Worm (Caenorhabditis elegans) whole organism, L4 larva: ENCODE data around the gene fbxa-81.

ENCODE experiments used
- ZK546.5 ChIP-seq, 2 experiments: sonication (generic microtip); optimal IDR thresholded peaks; 2 replicates each; lab custom pipeline; 2017; ENCODE audit warnings: missing biosample characterization in 2 of 2, missing genetic modification characterization in 2 of 2
- dve-1 ChIP-seq: sonication (generic microtip); optimal IDR thresholded peaks from 2 replicates; lab custom pipeline; 2017; ENCODE audit warnings: antibody characterized with exemption, mild to moderate bottlenecking, missing genetic modification characterization, missing compliant biosample characterization; ENCODE audit not compliant: insufficient read depth
- nhr-28 ChIP-seq: fragments of 150-350 bp; optimal IDR thresholded peaks from 2 replicates; lab custom pipeline; 2014; ENCODE audit warnings: missing biosample characterization, missing genetic modification characterization
- nhr-41 ChIP-seq: fragments of 200-800 bp; sonication (Bioruptor generic); IDR thresholded peaks from 2 replicates; pipeline ENCODE4 v1.3.6; 2022; ENCODE audit warnings: missing genetic modification reagents, missing genetic modification characterization, missing compliant biosample characterization
- unc-62 ChIP-seq, 3 experiments: fragments of 150-350 bp in 1 of 3; sonication (generic microtip); optimal IDR thresholded peaks in 2 of 3; peaks in 1 of 3; 1 replicate in 1 of 3; 2 replicates in 2 of 3; lab custom pipeline; 2014 to 2017; ENCODE audit warnings: missing biosample characterization in 3 of 3, missing genetic modification characterization in 3 of 3, missing genetic modification reagents in 3 of 3, missing genotype in 1 of 3

DNA sequence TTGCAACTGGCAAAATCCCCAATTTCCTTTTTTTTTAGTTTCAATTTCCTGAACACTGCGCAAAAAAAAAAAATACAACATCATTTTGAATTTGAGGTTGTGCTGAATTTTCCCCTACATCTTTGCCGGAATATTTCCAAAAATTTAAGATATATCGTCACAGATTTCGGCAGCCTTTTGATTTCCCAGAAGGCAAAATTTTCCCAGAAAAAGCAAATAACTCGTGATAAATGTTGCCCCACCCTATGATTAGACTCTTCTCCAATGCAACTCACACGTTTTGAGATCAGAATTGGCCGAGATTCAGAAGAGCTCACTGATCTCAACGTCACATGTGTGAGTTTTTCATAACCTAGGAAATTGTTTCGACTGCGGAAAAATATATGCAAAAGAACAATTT, 49.5 kb downstream of the fbxa-81 start:
- no peak for TF ChIP-seq ZK546.5 (tag; optimal IDR thresholded peaks at IDR 0.05; lab: Kevin White, UChicago)
- no peak for TF ChIP-seq nhr-28
- no peak for TF ChIP-seq unc-62 (GFP tag; optimal IDR thresholded peaks at IDR 0.05 in 1 of 2; lab: Kevin White, UChicago)
- no peak for TF ChIP-seq unc-62 (tag; optimal IDR thresholded peaks at IDR 0.05; lab: Kevin White, UChicago)
- TF ChIP-seq nhr-41 (GFP tag; lab: Robert Waterston, UW), result no peak
- TF ChIP-seq dve-1 (tag; lab: Kevin White, UChicago), result no peak
